Fruit fly (Drosophila melanogaster) whole organism, pupa: Measurements from ENCODE around the gene CG16753.

Source experiments
- CG10348 ChIP-seq: fragments of 200-800 bp; sonication (Bioruptor generic); IDR thresholded peaks from 2 replicates; pipeline ENCODE4 v1.3.6; 2022; ENCODE audit warnings: missing biosample characterization, missing genetic modification characterization
- CG12605 ChIP-seq: fragments of 200-800 bp; sonication (Bioruptor generic); IDR thresholded peaks from 2 replicates; pipeline ENCODE4 v1.3.6; 2022; ENCODE audit warnings: missing biosample characterization, missing genetic modification characterization
- CG13204 ChIP-seq: fragments of 200-800 bp; sonication (Bioruptor generic); optimal IDR thresholded peaks from 2 replicates; lab custom pipeline; 2018; ENCODE audit warnings: missing biosample characterization, mild to moderate bottlenecking, missing genetic modification characterization, moderate library complexity
- CG14655 ChIP-seq: fragments of 200-800 bp; sonication (Bioruptor generic); optimal IDR thresholded peaks from 3 replicates; lab custom pipeline; 2017; ENCODE audit warnings: mild to moderate bottlenecking, missing biosample characterization, missing genetic modification reagents, missing genetic modification characterization
- CG15710 ChIP-seq: fragments of 200-800 bp; sonication (Bioruptor generic); optimal IDR thresholded peaks from 2 replicates; lab custom pipeline; 2018; ENCODE audit warnings: missing biosample characterization, mild to moderate bottlenecking, missing genetic modification characterization, moderate library complexity
- CG17806 ChIP-seq: fragments of 200-800 bp; sonication (Bioruptor generic); optimal IDR thresholded peaks from 2 replicates; lab custom pipeline; 2018; ENCODE audit warnings: missing biosample characterization, mild to moderate bottlenecking, missing genetic modification characterization, moderate library complexity
- CG32121 ChIP-seq: fragments of 200-800 bp; sonication (Bioruptor generic); IDR thresholded peaks from 2 replicates; pipeline ENCODE4 v1.3.6; 2022; ENCODE audit warnings: missing biosample characterization, missing genetic modification characterization
- CG34367 ChIP-seq: fragments of 200-800 bp; sonication (Bioruptor generic); optimal IDR thresholded peaks from 2 replicates; lab custom pipeline; 2018; ENCODE audit warnings: missing biosample characterization, mild to moderate bottlenecking, missing genetic modification characterization
- CG4496 ChIP-seq: fragments of 200-800 bp; sonication (Bioruptor generic); IDR thresholded peaks from 3 replicates; pipeline ENCODE4 v1.3.6; 2022; ENCODE audit warnings: missing biosample characterization, missing genetic modification characterization
- CG8159 ChIP-seq: fragments of 200-800 bp; sonication (Bioruptor generic); optimal IDR thresholded peaks from 3 replicates; lab custom pipeline; 2018; ENCODE audit warnings: missing biosample characterization, mild to moderate bottlenecking, missing genetic modification characterization, moderate library complexity
- CG8301 ChIP-seq: fragments of 200-800 bp; sonication (Bioruptor generic); optimal IDR thresholded peaks from 2 replicates; lab custom pipeline; 2018; ENCODE audit warnings: missing biosample characterization, mild to moderate bottlenecking, missing genetic modification characterization
- CG9948 ChIP-seq: fragments of 200-800 bp; sonication (Bioruptor generic); optimal IDR thresholded peaks from 2 replicates; lab custom pipeline; 2018; ENCODE audit warnings: missing biosample characterization, mild to moderate bottlenecking, missing genetic modification characterization, moderate library complexity
- D1 ChIP-seq: fragments of 200-800 bp; sonication (Bioruptor generic); optimal IDR thresholded peaks from 2 replicates; lab custom pipeline; 2018; ENCODE audit warnings: missing biosample characterization, mild to moderate bottlenecking, missing genetic modification characterization, moderate library complexity
- EcR ChIP-seq: fragments of 200-800 bp; sonication (Bioruptor generic); optimal IDR thresholded peaks from 3 replicates; lab custom pipeline; 2019; ENCODE audit warnings: missing biosample characterization, missing genetic modification characterization, mild to moderate bottlenecking, moderate library complexity, missing genetic modification reagents
- Ets98B ChIP-seq: fragments of 200-800 bp; sonication (Bioruptor generic); IDR thresholded peaks from 2 replicates; pipeline ENCODE4 v1.3.6; 2022; ENCODE audit warnings: missing biosample characterization, missing genetic modification characterization
- Pif1A ChIP-seq: fragments of 200-800 bp; sonication (Bioruptor generic); optimal IDR thresholded peaks from 3 replicates; lab custom pipeline; 2016; ENCODE audit warnings: missing biosample characterization, missing genetic modification characterization
- Pif1B ChIP-seq: fragments of 200-800 bp; sonication (Bioruptor generic); optimal IDR thresholded peaks from 3 replicates; lab custom pipeline; 2016; ENCODE audit warnings: missing biosample characterization, missing genetic modification characterization
- Snoo ChIP-seq: fragments of 200-800 bp; sonication (Bioruptor generic); optimal IDR thresholded peaks from 3 replicates; lab custom pipeline; 2017; ENCODE audit warnings: missing biosample characterization, mild to moderate bottlenecking, missing genetic modification characterization, inconsistent platforms
- fd96Ca ChIP-seq: fragments of 200-800 bp; sonication (Bioruptor generic); IDR thresholded peaks from 3 replicates; pipeline ENCODE4 v1.3.6; 2022; ENCODE audit warnings: missing biosample characterization, missing genetic modification characterization
- gl ChIP-seq: fragments of 200-800 bp; sonication (Bioruptor generic); optimal IDR thresholded peaks from 2 replicates; lab custom pipeline; 2018; ENCODE audit warnings: missing biosample characterization, mild to moderate bottlenecking, missing genetic modification characterization
- rn ChIP-seq: fragments of 200-800 bp; sonication (Bioruptor generic); IDR thresholded peaks from 2 replicates; pipeline ENCODE4 v1.3.6; 2022; ENCODE audit warnings: missing biosample characterization, missing genetic modification characterization

Gene CG16753

dm6 chr3L:3074380-3074779, 19.5 kb downstream of the CG16753 start:
- TF ChIP-seq CG12605 (GFP tag; lab: Robert Waterston, UW) = no peak
- no peak for TF ChIP-seq CG34367 (tag; lab: Kevin White, UChicago)
- TF ChIP-seq Pif1A = peak; percentile 43
- TF ChIP-seq fd96Ca (GFP tag; lab: Robert Waterston, UW) = no peak
- TF ChIP-seq Snoo = peak; percentile 51
- no peak for TF ChIP-seq D1
- TF ChIP-seq CG14655 (GFP tag; lab: Kevin White, UChicago) = peak; percentile 78
- TF ChIP-seq CG13204 (GFP tag; lab: Kevin White, UChicago) = no peak
- TF ChIP-seq gl (tag; lab: Kevin White, UChicago) = no peak
- TF ChIP-seq CG8301 = peak; percentile 58
- TF ChIP-seq CG32121 (GFP tag; lab: Robert Waterston, UW) = no peak
- TF ChIP-seq CG9948 = peak; percentile 65
- TF ChIP-seq CG8159 (tag; lab: Kevin White, UChicago) = peak; percentile 62
- TF ChIP-seq Ets98B (GFP tag; lab: Robert Waterston, UW) = no peak
- TF ChIP-seq CG4496 = no peak
- peak; percentile 29 for TF ChIP-seq CG15710 (tag; lab: Kevin White, UChicago)
- no peak for TF ChIP-seq CG10348
- no peak for TF ChIP-seq EcR (GFP tag; lab: Kevin White, UChicago)
- TF ChIP-seq Pif1B (GFP tag; lab: Kevin White, UChicago) = peak; percentile 51
- no peak for TF ChIP-seq rn (GFP tag; lab: Robert Waterston, UW)
- peak; percentile 50 for TF ChIP-seq CG17806 (tag; lab: Kevin White, UChicago)

dm6 chr3L:3074805-3075204, 19.9 kb downstream of the CG16753 start:
- TF ChIP-seq D1 (no peak), EcR (GFP tag; lab: Kevin White, UChicago) (peak; percentile 84), Pif1A (no peak), CG9948 (no peak), CG14655 (GFP tag; lab: Kevin White, UChicago) (no peak), Ets98B (GFP tag; lab: Robert Waterston, UW) (no peak), CG13204 (GFP tag; lab: Kevin White, UChicago) (no peak), fd96Ca (GFP tag; lab: Robert Waterston, UW) (no peak)

dm6 chr3L:3076954-3077353, 22.1 kb downstream of the CG16753 start:
- TF ChIP-seq Ets98B (GFP tag; lab: Robert Waterston, UW) (no peak), CG9948 (no peak), EcR (GFP tag; lab: Kevin White, UChicago) (no peak), Snoo (no peak), Pif1B (GFP tag; lab: Kevin White, UChicago) (no peak), CG14655 (GFP tag; lab: Kevin White, UChicago) (no peak), CG32121 (GFP tag; lab: Robert Waterston, UW) (no peak; the same call in 1 of the 2 replicates), CG15710 (tag; lab: Kevin White, UChicago) (no peak), CG8301 (no peak), Pif1A (no peak), rn (GFP tag; lab: Robert Waterston, UW) (no peak), D1 (no peak), CG8159 (tag; lab: Kevin White, UChicago) (no peak), fd96Ca (GFP tag; lab: Robert Waterston, UW) (no peak), gl (tag; lab: Kevin White, UChicago) (no peak), CG12605 (GFP tag; lab: Robert Waterston, UW) (no peak), CG10348 (no peak), CG4496 (no peak), CG17806 (tag; lab: Kevin White, UChicago) (no peak)

DNA sequence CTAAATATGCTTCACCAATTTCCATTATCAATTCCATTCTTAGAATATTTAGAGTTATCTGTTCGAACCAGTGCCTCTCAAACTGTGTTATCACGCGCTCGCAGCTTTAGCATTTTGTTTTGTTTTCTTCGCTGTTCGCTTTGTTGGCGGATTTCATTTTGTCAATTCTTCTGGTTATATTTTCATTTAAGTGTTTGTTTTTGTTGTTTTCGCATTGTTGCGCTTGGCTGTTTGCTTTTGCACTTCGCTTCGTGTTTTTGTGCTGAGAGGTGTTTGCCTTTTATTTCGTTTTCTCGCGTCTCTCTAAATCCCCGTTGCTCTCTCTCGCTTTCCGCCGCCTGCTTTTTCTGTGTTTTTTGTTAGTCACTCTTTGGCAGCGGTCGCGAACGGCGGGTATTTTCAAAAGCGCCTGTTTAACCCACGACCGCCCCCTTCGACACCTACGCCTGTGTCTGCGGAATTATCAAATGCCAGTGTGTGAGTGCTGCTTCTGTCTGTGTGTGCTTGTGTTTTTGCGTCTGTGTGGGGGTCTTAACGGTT, 22.8 kb downstream of the CG16753 start:
- TF ChIP-seq CG8301 (peak; percentile 16), fd96Ca (GFP tag; lab: Robert Waterston, UW) (peak; percentile 74), Snoo (peak; percentile 27), CG8159 (tag; lab: Kevin White, UChicago) (peak; percentile 31), rn (GFP tag; lab: Robert Waterston, UW) (peak; percentile 6; the same call in 1 of the 2 replicates), CG15710 (tag; lab: Kevin White, UChicago) (peak; percentile 65), CG17806 (tag; lab: Kevin White, UChicago) (peak; percentile 23), gl (tag; lab: Kevin White, UChicago) (peak; percentile 50), CG10348 (no peak), CG9948 (peak; percentile 9), CG32121 (GFP tag; lab: Robert Waterston, UW) (peak; percentile 64; the same call in 1 of the 2 replicates), CG14655 (GFP tag; lab: Kevin White, UChicago) (peak; percentile 27), EcR (GFP tag; lab: Kevin White, UChicago) (peak; percentile 57), Pif1B (GFP tag; lab: Kevin White, UChicago) (peak; percentile 42), Ets98B (GFP tag; lab: Robert Waterston, UW) (peak; percentile 78), CG34367 (tag; lab: Kevin White, UChicago) (peak; percentile 65), Pif1A (peak; percentile 58), CG13204 (GFP tag; lab: Kevin White, UChicago) (peak; percentile 91), CG4496 (peak; percentile 81), D1 (peak; percentile 4), CG12605 (GFP tag; lab: Robert Waterston, UW) (peak; percentile 92)

DNA sequence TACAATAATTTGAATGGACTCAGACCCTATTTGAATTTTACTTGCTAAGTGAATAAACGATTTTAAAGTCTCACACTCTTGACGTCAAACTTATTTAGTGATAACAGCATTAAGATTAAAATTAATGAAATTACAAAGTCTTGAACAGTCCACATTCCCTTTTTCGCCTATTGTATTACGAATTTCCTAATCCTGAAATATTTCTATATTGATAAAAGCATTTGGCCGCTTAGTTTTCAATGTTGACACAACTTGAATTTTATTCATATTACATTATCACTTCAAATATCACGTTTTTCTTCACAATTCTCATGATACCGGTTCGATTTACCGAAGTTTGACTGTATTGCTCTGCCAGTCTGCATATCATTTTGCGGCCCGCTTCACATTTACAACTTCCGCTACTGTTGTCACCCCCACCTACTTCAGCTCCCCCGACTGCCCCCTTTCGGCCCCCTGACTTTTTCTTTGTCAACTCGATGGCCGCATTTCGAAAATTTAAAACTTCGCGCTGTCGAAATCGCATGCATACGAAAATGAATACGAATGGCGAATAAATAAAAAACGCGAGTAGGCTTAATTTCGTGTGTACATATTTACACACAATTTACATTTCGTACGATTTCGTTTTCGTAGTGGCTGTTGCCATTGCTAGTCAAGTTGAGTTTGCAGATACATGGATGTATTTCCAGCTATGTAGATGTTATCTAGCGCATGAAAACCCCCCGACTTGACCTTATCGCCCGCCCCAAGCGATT, 23.7 kb downstream of the CG16753 start:
- no peak for TF ChIP-seq EcR (GFP tag; lab: Kevin White, UChicago)
- peak; percentile 56 for TF ChIP-seq CG8301
- no peak for TF ChIP-seq rn (GFP tag; lab: Robert Waterston, UW)
- peak; percentile 28 for TF ChIP-seq CG9948
- no peak for TF ChIP-seq fd96Ca (GFP tag; lab: Robert Waterston, UW)
- TF ChIP-seq gl (tag; lab: Kevin White, UChicago) = no peak
- no peak for TF ChIP-seq Ets98B (GFP tag; lab: Robert Waterston, UW)
- TF ChIP-seq CG13204 (GFP tag; lab: Kevin White, UChicago) = no peak
- peak; percentile 16 for TF ChIP-seq CG17806 (tag; lab: Kevin White, UChicago)
- no peak for TF ChIP-seq CG32121 (GFP tag; lab: Robert Waterston, UW)
- TF ChIP-seq CG14655 (GFP tag; lab: Kevin White, UChicago) = peak; percentile 32
- TF ChIP-seq Pif1B (GFP tag; lab: Kevin White, UChicago) = no peak
- TF ChIP-seq CG10348 = no peak
- peak; percentile 47 for TF ChIP-seq CG15710 (tag; lab: Kevin White, UChicago)
- TF ChIP-seq CG12605 (GFP tag; lab: Robert Waterston, UW) = no peak
- no peak for TF ChIP-seq D1
- TF ChIP-seq Snoo = peak; percentile 46
- no peak; the same call in 2 of the 3 replicates for TF ChIP-seq CG4496
- TF ChIP-seq CG34367 (tag; lab: Kevin White, UChicago) = no peak
- peak; percentile 12 for TF ChIP-seq Pif1A
- peak; percentile 55 for TF ChIP-seq CG8159 (tag; lab: Kevin White, UChicago)
